Worm (Caenorhabditis elegans) whole organism, L1 larva: ENCODE data around the gene sru-16.

Experiments
- C04F5.9 ChIP-seq: sonication (generic microtip); optimal IDR thresholded peaks from 2 replicates; lab custom pipeline; 2016; ENCODE audit warnings: missing genetic modification characterization, missing compliant biosample characterization
- blmp-1 ChIP-seq: fragments of 150-350 bp; optimal IDR thresholded peaks from 2 replicates; lab custom pipeline; 2014; ENCODE audit warnings: missing biosample characterization, missing genetic modification characterization
- fkh-10 ChIP-seq: sonication (generic microtip); optimal IDR thresholded peaks from 2 replicates; lab custom pipeline; 2017; ENCODE audit warnings: missing biosample characterization, missing genetic modification reagents, missing genetic modification characterization
- fkh-8 ChIP-seq: sonication (generic microtip); optimal IDR thresholded peaks from 2 replicates; lab custom pipeline; 2016; ENCODE audit warnings: mild to moderate bottlenecking, missing genetic modification characterization, missing compliant biosample characterization
- lin-13 ChIP-seq: fragments of 150-350 bp; optimal IDR thresholded peaks from 2 replicates; lab custom pipeline; 2014; ENCODE audit warnings: missing biosample characterization, missing genetic modification reagents, missing genetic modification characterization
- nhr-71 ChIP-seq: sonication (generic microtip); optimal IDR thresholded peaks from 2 replicates; lab custom pipeline; 2016; ENCODE audit warnings: mild to moderate bottlenecking, missing genetic modification characterization, moderate library complexity, missing compliant biosample characterization
- pqm-1 ChIP-seq: sonication (generic microtip); optimal IDR thresholded peaks from 3 replicates; lab custom pipeline; 2017; ENCODE audit warnings: missing biosample characterization, missing genetic modification characterization
- sptf-1 ChIP-seq: fragments of 150-350 bp; optimal IDR thresholded peaks from 2 replicates; lab custom pipeline; 2014; ENCODE audit warnings: missing biosample characterization, missing genetic modification characterization
- ztf-11 ChIP-seq, 2 experiments: sonication (generic microtip); optimal IDR thresholded peaks; 2 replicates each; lab custom pipeline; 2016 to 2017; ENCODE audit warnings: missing genetic modification characterization in 2 of 2, missing biosample characterization in 1 of 2, missing compliant biosample characterization in 1 of 2

- TF ChIP-seq ztf-11 (tag; optimal IDR thresholded peaks at IDR 0.05; lab: Kevin White, UChicago) (no peak), pqm-1 (tag; lab: Kevin White, UChicago) (no peak), C04F5.9 (no peak), fkh-10 (GFP tag; lab: Kevin White, UChicago) (no peak), sptf-1 (tag; lab: Kevin White, UChicago) (no peak), lin-13 (no peak), blmp-1 (tag; lab: Kevin White, UChicago) (no peak), nhr-71 (no peak), fkh-8 (tag; lab: Kevin White, UChicago) (no peak)
Measured at ce11 chrIV:13575673-13576072, 3.4 kb upstream of the sru-16 start.
